Fruit fly (Drosophila melanogaster) whole organism, embryonic: ENCODE measurements around the gene CG33702.

Experiments used
- Atf6 ChIP-seq: fragments of 200-800 bp; sonication (Bioruptor generic); IDR thresholded peaks from 2 replicates; pipeline ENCODE4 v1.3.6; 2022; ENCODE audit warnings: missing biosample characterization, missing genetic modification characterization
- Awh ChIP-seq: fragments of 200-800 bp; sonication (Bioruptor generic); IDR thresholded peaks from 2 replicates; pipeline ENCODE4, ENCODE4 v1.3.6; 2022; ENCODE audit warnings: missing biosample characterization, missing genetic modification characterization
- BEAF-32 ChIP-seq: fragments of 200-800 bp; sonication (Bioruptor generic); optimal IDR thresholded peaks from 3 replicates; lab custom pipeline; 2017; ENCODE audit warnings: missing biosample characterization, missing genetic modification characterization, mild to moderate bottlenecking, moderate library complexity, missing genetic modification reagents
- Bteb2 ChIP-seq: fragments of 200-800 bp; sonication (Bioruptor generic); optimal IDR thresholded peaks from 2 replicates; lab custom pipeline; 2016; ENCODE audit warnings: missing biosample characterization, missing genetic modification characterization
- CG11398 ChIP-seq: fragments of 200-800 bp; sonication (Bioruptor generic); optimal IDR thresholded peaks from 2 replicates; lab custom pipeline; 2016; ENCODE audit warnings: missing biosample characterization, missing genetic modification characterization
- CG14050 ChIP-seq: fragments of 200-800 bp; sonication (Bioruptor generic); IDR thresholded peaks from 3 replicates; pipeline ENCODE4 v1.3.6; 2022; ENCODE audit warnings: missing biosample characterization, missing genetic modification characterization
- CG14667 ChIP-seq: fragments of 200-800 bp; sonication (Bioruptor generic); IDR thresholded peaks from 2 replicates; pipeline ENCODE4 v1.3.6; 2022; ENCODE audit warnings: missing biosample characterization, missing genetic modification characterization
- CG1647 ChIP-seq: fragments of 200-800 bp; sonication (Bioruptor generic); optimal IDR thresholded peaks from 3 replicates; lab custom pipeline; 2016; ENCODE audit warnings: missing biosample characterization, missing genetic modification characterization
- CG2120 ChIP-seq: fragments of 200-800 bp; sonication (Bioruptor generic); optimal IDR thresholded peaks from 3 replicates; lab custom pipeline; 2016; ENCODE audit warnings: missing biosample characterization, missing genetic modification characterization
- CG34376 ChIP-seq: fragments of 200-800 bp; sonication (Bioruptor generic); optimal IDR thresholded peaks from 2 replicates; lab custom pipeline; 2018; ENCODE audit warnings: missing biosample characterization, mild to moderate bottlenecking, missing genetic modification characterization
- CG4707 ChIP-seq: fragments of 200-800 bp; sonication (Bioruptor generic); optimal IDR thresholded peaks from 2 replicates; lab custom pipeline; 2018; ENCODE audit warnings: missing biosample characterization, mild to moderate bottlenecking, missing genetic modification characterization, moderate library complexity
- CG4730 ChIP-seq: fragments of 200-800 bp; sonication (Bioruptor generic); IDR thresholded peaks from 2 replicates; pipeline ENCODE4 v1.3.6; 2022; ENCODE audit warnings: missing biosample characterization, missing genetic modification characterization
- CG5245 ChIP-seq: fragments of 200-800 bp; sonication (Bioruptor generic); optimal IDR thresholded peaks from 3 replicates; lab custom pipeline; 2016; ENCODE audit warnings: missing biosample characterization, missing genetic modification characterization
- CG7556 ChIP-seq: fragments of 200-800 bp; sonication (Bioruptor generic); optimal IDR thresholded peaks from 2 replicates; lab custom pipeline; 2017; ENCODE audit warnings: missing biosample characterization, mild to moderate bottlenecking, missing genetic modification characterization
- CG7839 ChIP-seq: fragments of 200-800 bp; sonication (Bioruptor generic); optimal IDR thresholded peaks from 3 replicates; lab custom pipeline; 2018; ENCODE audit warnings: missing biosample characterization, mild to moderate bottlenecking, missing genetic modification characterization, moderate library complexity
- CG9797 ChIP-seq: fragments of 200-800 bp; sonication (Bioruptor generic); optimal IDR thresholded peaks from 3 replicates; lab custom pipeline; 2018; ENCODE audit warnings: missing biosample characterization, mild to moderate bottlenecking, missing genetic modification characterization
- CHES-1-like ChIP-seq: fragments of 200-800 bp; sonication (Bioruptor generic); optimal IDR thresholded peaks from 2 replicates; lab custom pipeline; 2016; ENCODE audit warnings: missing biosample characterization, missing genetic modification characterization
- CkIIα-i1 ChIP-seq: fragments of 200-800 bp; sonication (Bioruptor generic); IDR thresholded peaks from 2 replicates; pipeline ENCODE4 v1.3.6; 2022; ENCODE audit warnings: missing biosample characterization, missing genetic modification characterization
- CoRest ChIP-seq: fragments of 200-800 bp; sonication (Bioruptor generic); optimal IDR thresholded peaks from 3 replicates; lab custom pipeline; 2018; ENCODE audit warnings: missing biosample characterization, mild to moderate bottlenecking, missing genetic modification characterization, moderate library complexity
- Dek ChIP-seq: fragments of 200-800 bp; sonication (Bioruptor generic); optimal IDR thresholded peaks from 3 replicates; lab custom pipeline; 2019; ENCODE audit warnings: missing biosample characterization, mild to moderate bottlenecking, missing genetic modification characterization, moderate library complexity
- Dp ChIP-seq: fragments of 200-800 bp; sonication (Bioruptor generic); optimal IDR thresholded peaks from 2 replicates; lab custom pipeline; 2018; ENCODE audit warnings: missing biosample characterization, mild to moderate bottlenecking, missing genetic modification characterization, moderate library complexity
- Drgx ChIP-seq: fragments of 200-800 bp; sonication (Bioruptor generic); IDR thresholded peaks from 2 replicates; pipeline ENCODE4 v1.3.6; 2022; ENCODE audit warnings: missing biosample characterization, missing genetic modification characterization
- Hey ChIP-seq: fragments of 200-800 bp; sonication (Bioruptor generic); optimal IDR thresholded peaks from 3 replicates; lab custom pipeline; 2018; ENCODE audit warnings: missing biosample characterization, mild to moderate bottlenecking, missing genetic modification characterization
- Hmr ChIP-seq: fragments of 200-800 bp; sonication (Bioruptor generic); optimal IDR thresholded peaks from 3 replicates; lab custom pipeline; 2017; ENCODE audit warnings: mild to moderate bottlenecking, missing biosample characterization, missing genetic modification reagents, missing genetic modification characterization
- Mad ChIP-seq: fragments of 200-800 bp; sonication (Bioruptor generic); optimal IDR thresholded peaks from 2 replicates; lab custom pipeline; 2016; ENCODE audit warnings: missing biosample characterization, missing genetic modification characterization
- NK7.1 ChIP-seq: fragments of 200-800 bp; sonication (Bioruptor generic); optimal IDR thresholded peaks from 3 replicates; lab custom pipeline; 2016; ENCODE audit warnings: missing biosample characterization, missing genetic modification characterization
- PHDP ChIP-seq: fragments of 200-800 bp; sonication (Bioruptor generic); optimal IDR thresholded peaks from 3 replicates; lab custom pipeline; 2018; ENCODE audit warnings: missing biosample characterization, mild to moderate bottlenecking, missing genetic modification characterization, moderate library complexity
- Sox102F ChIP-seq: fragments of 200-800 bp; sonication (Bioruptor generic); optimal IDR thresholded peaks from 2 replicates; lab custom pipeline; 2018; ENCODE audit warnings: missing biosample characterization, mild to moderate bottlenecking, missing genetic modification characterization, moderate library complexity
- ase ChIP-seq: fragments of 200-800 bp; sonication (Bioruptor generic); IDR thresholded peaks from 3 replicates; pipeline ENCODE4 v1.3.6; 2022; ENCODE audit warnings: missing biosample characterization, missing genetic modification characterization
- bab2 ChIP-seq: fragments of 200-800 bp; sonication (Bioruptor generic); optimal IDR thresholded peaks from 2 replicates; lab custom pipeline; 2016; ENCODE audit warnings: missing biosample characterization, missing genetic modification characterization
- cg ChIP-seq: fragments of 200-800 bp; sonication (Bioruptor generic); optimal IDR thresholded peaks from 3 replicates; lab custom pipeline; 2019; ENCODE audit warnings: missing biosample characterization, mild to moderate bottlenecking, missing genetic modification characterization, moderate library complexity
- cwo ChIP-seq: fragments of 200-800 bp; sonication (Bioruptor generic); optimal IDR thresholded peaks from 3 replicates; lab custom pipeline; 2017; ENCODE audit warnings: missing biosample characterization, missing genetic modification characterization, mild to moderate bottlenecking, moderate library complexity, missing genetic modification reagents
- dm ChIP-seq: fragments of 200-800 bp; sonication (Bioruptor generic); optimal IDR thresholded peaks from 3 replicates; lab custom pipeline; 2016; ENCODE audit warnings: missing biosample characterization, missing genetic modification characterization
- dpn ChIP-seq, 2 experiments: fragments of 200-800 bp; sonication (Bioruptor generic); optimal IDR thresholded peaks; 3 replicates each; lab custom pipeline; 2016; ENCODE audit warnings: missing biosample characterization in 2 of 2, missing genetic modification characterization in 2 of 2
- exex ChIP-seq: fragments of 200-800 bp; sonication (Bioruptor generic); optimal IDR thresholded peaks from 4 replicates; lab custom pipeline; 2018; ENCODE audit warnings: missing biosample characterization, mild to moderate bottlenecking, missing genetic modification characterization, moderate library complexity
- fd96Cb ChIP-seq: fragments of 200-800 bp; sonication (Bioruptor generic); optimal IDR thresholded peaks from 2 replicates; lab custom pipeline; 2018; ENCODE audit warnings: missing biosample characterization, mild to moderate bottlenecking, missing genetic modification characterization, moderate library complexity
- gce ChIP-seq: fragments of 200-800 bp; sonication (Bioruptor generic); IDR thresholded peaks from 3 replicates; pipeline ENCODE4 v1.3.6; 2022; ENCODE audit warnings: missing biosample characterization, missing genetic modification characterization
- gem ChIP-seq: fragments of 200-800 bp; sonication (Bioruptor generic); optimal IDR thresholded peaks from 2 replicates; lab custom pipeline; 2019; ENCODE audit warnings: missing biosample characterization, mild to moderate bottlenecking, missing genetic modification characterization, moderate library complexity
- gsb-n ChIP-seq: fragments of 200-800 bp; sonication (Bioruptor generic); optimal IDR thresholded peaks from 3 replicates; lab custom pipeline; 2018; ENCODE audit warnings: missing biosample characterization, mild to moderate bottlenecking, missing genetic modification characterization
- ham ChIP-seq: fragments of 200-800 bp; sonication (Bioruptor generic); IDR thresholded peaks from 2 replicates; pipeline ENCODE4 v1.3.6; 2022; ENCODE audit warnings: missing biosample characterization, missing genetic modification characterization
- lmd ChIP-seq: fragments of 200-800 bp; sonication (Bioruptor generic); IDR thresholded peaks from 2 replicates; pipeline ENCODE4 v1.3.6; 2022; ENCODE audit warnings: missing biosample characterization, missing genetic modification characterization
- lov ChIP-seq, 2 experiments: fragments of 200-800 bp in 1 of 2; fragments of >200 bp in 1 of 2; sonication (Bioruptor generic) in 1 of 2; IDR thresholded peaks in 1 of 2; optimal IDR thresholded peaks in 1 of 2; 2 replicates in 1 of 2; 3 replicates in 1 of 2; pipeline versions ENCODE4 v1.3.6 to Lab custom; 2017 to 2022; ENCODE audit warnings: missing biosample characterization in 1 of 2, missing genetic modification characterization in 1 of 2
- mirr ChIP-seq: fragments of 200-800 bp; sonication (Bioruptor generic); optimal IDR thresholded peaks from 3 replicates; lab custom pipeline; 2018; ENCODE audit warnings: missing biosample characterization, mild to moderate bottlenecking, missing genetic modification characterization
- pfk ChIP-seq: fragments of 200-800 bp; sonication (Bioruptor generic); optimal IDR thresholded peaks from 2 replicates; lab custom pipeline; 2018; ENCODE audit warnings: missing biosample characterization, mild to moderate bottlenecking, missing genetic modification characterization, moderate library complexity
- sc ChIP-seq, 3 experiments: fragments of >200 bp in 2 of 3; fragments of 200-800 bp in 1 of 3; sonication (Bioruptor generic) in 1 of 3; optimal IDR thresholded peaks; 2 replicates in 2 of 3; 3 replicates in 1 of 3; lab custom pipeline; 2017; ENCODE audit warnings: mild to moderate bottlenecking in 1 of 3, missing biosample characterization in 1 of 3, missing genetic modification characterization in 1 of 3, missing genetic modification reagents in 1 of 3
- scrt ChIP-seq: fragments of 200-800 bp; sonication (Bioruptor generic); optimal IDR thresholded peaks from 2 replicates; lab custom pipeline; 2018; ENCODE audit warnings: missing biosample characterization, mild to moderate bottlenecking, missing genetic modification characterization, moderate library complexity
- sqz ChIP-seq: fragments of 200-800 bp; sonication (Bioruptor generic); optimal IDR thresholded peaks from 3 replicates; lab custom pipeline; 2018; ENCODE audit warnings: missing biosample characterization, mild to moderate bottlenecking, missing genetic modification characterization
- stwl ChIP-seq: fragments of 200-800 bp; sonication (Bioruptor generic); optimal IDR thresholded peaks from 3 replicates; lab custom pipeline; 2018; ENCODE audit warnings: missing biosample characterization, mild to moderate bottlenecking, missing genetic modification characterization, moderate library complexity
- yki ChIP-seq: fragments of >200 bp; optimal IDR thresholded peaks from 3 replicates; lab custom pipeline; 2018
- zfh1 ChIP-seq: fragments of 200-800 bp; sonication (Bioruptor generic); IDR thresholded peaks from 3 replicates; pipeline ENCODE4 v1.3.6; 2022; ENCODE audit warnings: missing biosample characterization, missing genetic modification characterization

Gene CG33702

dm6 chr3L:9468261-9468890 is 44.8 kb downstream of the CG33702 start (continued):
- TF ChIP-seq sqz (GFP tag; lab: Kevin White, UChicago) (no peak), bab2 (GFP tag; lab: Kevin White, UChicago) (no peak), gce (GFP tag; lab: Robert Waterston, UW) (no peak), CG4730 (no peak), CHES-1-like (GFP tag; lab: Kevin White, UChicago) (no peak), CG4707 (GFP tag; lab: Kevin White, UChicago) (no peak), CkIIα-i1 (GFP tag; lab: Robert Waterston, UW) (no peak), yki (lab: Kevin White, UChicago) (no peak), Bteb2 (no peak), Atf6 (no peak), CG5245 (GFP tag; lab: Kevin White, UChicago) (no peak), fd96Cb (tag; lab: Kevin White, UChicago) (peak; percentile 33), mirr (GFP tag; lab: Kevin White, UChicago) (no peak), dm (GFP tag; lab: Kevin White, UChicago) (no peak), lmd (GFP tag; lab: Robert Waterston, UW) (0 out of 2 replicates have a peak, but pooled peaks have one; percentile 26), CG2120 (peak; percentile 66), Sox102F (GFP tag; lab: Kevin White, UChicago) (peak; percentile 50), CG11398 (GFP tag; lab: Kevin White, UChicago) (no peak), CG7839 (peak; percentile 62), gsb-n (no peak), Hmr (GFP tag; lab: Kevin White, UChicago) (peak; percentile 32), sc (optimal IDR thresholded peaks at IDR 0.05; lab: Kevin White, UChicago) (no peak), sc (GFP tag; optimal IDR thresholded peaks at IDR 0.05; lab: Kevin White, UChicago) (no peak), BEAF-32 (no peak), dpn (GFP tag; optimal IDR thresholded peaks at IDR 0.05; lab: Kevin White, UChicago) (peak; percentile 16 to 33), Dek (tag; lab: Kevin White, UChicago) (no peak), gem (tag; lab: Kevin White, UChicago) (peak; percentile 58), ase (GFP tag; lab: Robert Waterston, UW) (no peak), scrt (peak; percentile 11), cwo (GFP tag; lab: Kevin White, UChicago) (peak; percentile 47), Awh (GFP tag; lab: Robert Waterston, UW) (no peak), Drgx (no peak), CG34376 (GFP tag; lab: Kevin White, UChicago) (no peak), lov (optimal IDR thresholded peaks at IDR 0.05; lab: Kevin White, UChicago) (no peak), lov (GFP tag; IDR thresholded peaks at IDR 0.05; lab: Robert Waterston, UW) (no peak), ham (no peak), CG14050 (GFP tag; lab: Robert Waterston, UW) (no peak), Mad (GFP tag; lab: Kevin White, UChicago) (no peak), Dp (GFP tag; lab: Kevin White, UChicago) (no peak), PHDP (tag; lab: Kevin White, UChicago) (peak; percentile 30), Hey (tag; lab: Kevin White, UChicago) (no peak), NK7.1 (GFP tag; lab: Kevin White, UChicago) (no peak), pfk (GFP tag; lab: Kevin White, UChicago) (no peak), zfh1 (GFP tag; lab: Robert Waterston, UW) (no peak), exex (tag; lab: Kevin White, UChicago) (no peak), CG7556 (GFP tag; lab: Kevin White, UChicago) (peak; percentile 56), cg (no peak), CG14667 (no peak), CG9797 (no peak), stwl (tag; lab: Kevin White, UChicago) (no peak), CG1647 (GFP tag; lab: Kevin White, UChicago) (no peak), CoRest (tag; lab: Kevin White, UChicago) (peak; percentile 61)
